Worm (Caenorhabditis elegans): ENCODE results near the gene aagr-3.

aagr-3 gene

DNA sequence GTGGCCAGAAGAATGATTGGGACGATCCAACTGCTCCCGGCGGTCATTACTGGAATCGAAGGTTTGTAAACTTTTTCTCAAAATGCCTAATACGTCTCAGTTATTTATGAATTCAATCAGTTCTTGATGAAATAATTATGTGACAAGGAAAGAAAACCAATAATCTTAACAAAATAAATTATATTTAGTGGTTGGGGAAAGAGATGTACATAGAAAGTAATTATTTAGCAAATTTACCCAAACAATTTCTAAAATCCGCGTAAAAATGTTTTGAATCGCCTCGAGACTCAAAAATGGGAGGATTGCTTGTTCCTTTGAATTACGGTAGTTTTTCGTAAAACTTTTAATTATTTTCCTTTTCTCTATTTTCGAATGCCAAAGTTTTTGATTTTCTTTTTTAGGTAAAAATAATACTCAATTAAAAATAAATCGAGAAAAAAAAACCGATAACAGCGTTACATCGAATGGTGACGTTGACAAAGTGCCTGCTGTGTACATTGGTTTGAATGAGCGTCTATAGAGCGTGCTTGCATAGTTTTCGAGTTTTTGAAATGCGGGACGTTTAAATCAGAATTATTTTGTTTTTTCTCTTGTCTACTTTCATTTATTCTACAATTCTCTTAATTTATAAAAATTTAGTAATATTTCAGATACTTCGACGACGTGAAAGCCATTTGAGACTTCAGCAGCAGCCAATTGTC is at the start of gene aagr-3, which contains the start of gene drap-1 (continued):
- TF ChIP-seq lin-15B (tag; optimal IDR thresholded peaks at IDR 0.05) (peak; percentile 56), mdl-1 (tag; optimal IDR thresholded peaks at IDR 0.05) (peak in 1 of 2 experiments; percentile 42), pax-3 (tag; optimal IDR thresholded peaks at IDR 0.05) (no peak), fkh-4 (tag; optimal IDR thresholded peaks at IDR 0.05; ENCODE audit: borderline replicate concordance) (no peak), sup-37 (GFP tag; optimal IDR thresholded peaks at IDR 0.05) (no peak), ama-1 (optimal IDR thresholded peaks at IDR 0.05) (peak; percentile 37), mab-9 (GFP tag; IDR thresholded peaks at IDR 0.05) (no peak), unc-86 (tag; optimal IDR thresholded peaks at IDR 0.05) (no peak), hpl-2 (GFP tag; optimal IDR thresholded peaks at IDR 0.05) (no peak), lin-14 (GFP tag; optimal IDR thresholded peaks at IDR 0.05) (peak; percentile 58), pag-3 (tag; optimal IDR thresholded peaks at IDR 0.05; ENCODE audit: borderline replicate concordance, insufficient read depth) (no peak), snpc-4 (tag; optimal IDR thresholded peaks at IDR 0.05) (no peak), hlh-17 (GFP tag; optimal IDR thresholded peaks at IDR 0.05; ENCODE audit: borderline replicate concordance) (no peak), nhr-71 (tag; optimal IDR thresholded peaks at IDR 0.05) (peak; percentile 63), tbx-2 (tag; optimal IDR thresholded peaks at IDR 0.05) (no peak), swsn-7 (tag; optimal IDR thresholded peaks at IDR 0.05) (peak; percentile 36), efl-1 (optimal IDR thresholded peaks at IDR 0.05) (peak; percentile 21 to 71), efl-1 (GFP tag; optimal IDR thresholded peaks at IDR 0.05 in 1 of 2) (peak; percentile 80 to 97), egl-13 (tag; optimal IDR thresholded peaks at IDR 0.05) (no peak), sptf-1 (tag; optimal IDR thresholded peaks at IDR 0.05) (no peak), sox-4 (tag; optimal IDR thresholded peaks at IDR 0.05) (no peak), vab-15 (tag; optimal IDR thresholded peaks at IDR 0.05) (no peak), nhr-237 (tag; optimal IDR thresholded peaks at IDR 0.05) (no peak), nhr-47 (tag; optimal IDR thresholded peaks at IDR 0.05) (peak; percentile 20), unc-130 (tag; optimal IDR thresholded peaks at IDR 0.05) (no peak), nhr-20 (tag; optimal IDR thresholded peaks at IDR 0.05) (peak; percentile 48), skn-1 (tag; optimal IDR thresholded peaks at IDR 0.05) (peak; percentile 12), C16A3.4 (tag; optimal IDR thresholded peaks at IDR 0.05) (peak; percentile 76), mef-2 (tag; optimal IDR thresholded peaks at IDR 0.05) (no peak), C04F5.9 (tag; optimal IDR thresholded peaks at IDR 0.05) (no peak), fos-1 (tag; optimal IDR thresholded peaks at IDR 0.05) (peak; percentile 36), ceh-63 (GFP tag; optimal IDR thresholded peaks at IDR 0.05) (no peak), zip-4 (GFP tag; optimal IDR thresholded peaks at IDR 0.05) (no peak)

- TF ChIP-seq hpl-2 (GFP tag; optimal IDR thresholded peaks at IDR 0.05) (no peak), efl-1 (optimal IDR thresholded peaks at IDR 0.05) (no peak), efl-1 (GFP tag; optimal IDR thresholded peaks at IDR 0.05 in 1 of 2) (no peak), C04F5.9 (tag; optimal IDR thresholded peaks at IDR 0.05) (no peak), ces-1 (GFP tag; optimal IDR thresholded peaks at IDR 0.05) (no peak), grh-1 (GFP tag; IDR thresholded peaks at IDR 0.05) (no peak), aha-1 (tag; optimal IDR thresholded peaks at IDR 0.05) (no peak), sup-37 (GFP tag; optimal IDR thresholded peaks at IDR 0.05) (no peak), lin-13 (GFP tag; optimal IDR thresholded peaks at IDR 0.05) (no peak), elt-2 (tag; optimal IDR thresholded peaks at IDR 0.05) (no peak), hlh-4 (tag; optimal IDR thresholded peaks at IDR 0.05) (no peak), tlp-1 (tag; optimal IDR thresholded peaks at IDR 0.05) (no peak), fkh-8 (tag; optimal IDR thresholded peaks at IDR 0.05) (no peak), unc-86 (tag; optimal IDR thresholded peaks at IDR 0.05) (no peak), elt-3 (tag; optimal IDR thresholded peaks at IDR 0.05) (no peak)
Measured at ce11 chrV:9777645-9778044, 48.3 kb upstream of the aagr-3 start, which contains the start of gene smg-4. TSS of gene smg-4 (minus strand) at chrV:9777745.
